Fruit fly (Drosophila melanogaster) whole organism, wandering third instar larva: ENCODE results near the gene CG3164.

Experiments
- Abd-B ChIP-seq: fragments of >200 bp; optimal IDR thresholded peaks from 2 replicates; lab custom pipeline; 2017; ENCODE audit warnings: missing biosample characterization, missing genetic modification characterization
- CG32264 ChIP-seq: fragments of 200-800 bp; sonication (Bioruptor generic); optimal IDR thresholded peaks from 2 replicates; lab custom pipeline; 2016; ENCODE audit warnings: missing biosample characterization, missing genetic modification characterization
- CG9705 ChIP-seq: fragments of 200-800 bp; sonication (Bioruptor generic); optimal IDR thresholded peaks from 2 replicates; lab custom pipeline; 2018; ENCODE audit warnings: missing biosample characterization, mild to moderate bottlenecking, missing genetic modification characterization
- CrebA ChIP-seq: fragments of 200-800 bp; sonication (Bioruptor generic); optimal IDR thresholded peaks from 2 replicates; lab custom pipeline; 2016; ENCODE audit warnings: missing biosample characterization, mild to moderate bottlenecking, missing genetic modification characterization, borderline replicate concordance
- Dfd ChIP-seq: fragments of >200 bp; optimal IDR thresholded peaks from 2 replicates; lab custom pipeline; 2017; ENCODE audit warnings: missing biosample characterization, missing genetic modification characterization
- Dif ChIP-seq: fragments of 200-275, 200-300 bp; sonication (Bioruptor generic); optimal IDR thresholded peaks from 2 replicates; lab custom pipeline; 2018; ENCODE audit warnings: missing biosample characterization, missing genetic modification characterization; ENCODE audit not compliant: partially characterized antibody
- GATAd ChIP-seq: sonication (Bioruptor generic); optimal IDR thresholded peaks from 2 replicates; lab custom pipeline; 2016; ENCODE audit warnings: missing biosample characterization, missing genetic modification characterization
- HLH106 ChIP-seq: fragments of 200-800 bp; optimal IDR thresholded peaks from 3 replicates; lab custom pipeline; 2019; ENCODE audit warnings: missing biosample characterization, mild to moderate bottlenecking, missing genetic modification characterization, moderate library complexity
- Hnf4 ChIP-seq: fragments of 200-800 bp; sonication (Bioruptor generic); optimal IDR thresholded peaks from 2 replicates; lab custom pipeline; 2016; ENCODE audit warnings: missing biosample characterization, mild to moderate bottlenecking, missing genetic modification characterization
- Hr78 ChIP-seq: fragments of >200 bp; optimal IDR thresholded peaks from 2 replicates; lab custom pipeline; 2017; ENCODE audit warnings: missing biosample characterization, missing genetic modification characterization
- Hr83 ChIP-seq: fragments of 200-300 bp; sonication (Bioruptor generic); optimal IDR thresholded peaks from 2 replicates; lab custom pipeline; 2016; ENCODE audit warnings: missing biosample characterization, mild to moderate bottlenecking, missing genetic modification characterization, moderate library complexity; ENCODE audit not compliant: poor library complexity, severe bottlenecking
- Jra ChIP-seq: sonication (Bioruptor generic); optimal IDR thresholded peaks from 2 replicates; lab custom pipeline; 2016; ENCODE audit warnings: missing biosample characterization, missing genetic modification characterization
- Mio ChIP-seq: sonication (Bioruptor generic); optimal IDR thresholded peaks from 2 replicates; lab custom pipeline; 2016; ENCODE audit warnings: missing biosample characterization, missing genetic modification characterization
- Myc ChIP-seq: fragments of >200 bp; optimal IDR thresholded peaks from 2 replicates; lab custom pipeline; 2017
- N ChIP-seq: fragments of >200 bp; optimal IDR thresholded peaks from 2 replicates; lab custom pipeline; 2018; ENCODE audit warnings: missing biosample characterization, missing external identifiers, missing genetic modification characterization
- OdsH ChIP-seq: fragments of 200-800 bp; sonication (Bioruptor generic); optimal IDR thresholded peaks from 2 replicates; lab custom pipeline; 2016; ENCODE audit warnings: missing biosample characterization, mild to moderate bottlenecking, missing genetic modification characterization
- Rel ChIP-seq, 2 experiments: fragments of 200-800 bp; sonication (Bioruptor generic) in 1 of 2; optimal IDR thresholded peaks; 2 replicates in 1 of 2; 3 replicates in 1 of 2; lab custom pipeline; 2016 to 2019; ENCODE audit warnings: mild to moderate bottlenecking in 2 of 2, missing biosample characterization in 2 of 2, missing genetic modification characterization in 2 of 2, moderate library complexity in 1 of 2
- Sp1 ChIP-seq: fragments of 200-800 bp; sonication (Bioruptor generic); optimal IDR thresholded peaks from 3 replicates; lab custom pipeline; 2019; ENCODE audit warnings: missing biosample characterization, mild to moderate bottlenecking, missing genetic modification characterization, moderate library complexity
- Vsx2 ChIP-seq: fragments of 200-300, 225-300 bp; sonication (Bioruptor generic); optimal IDR thresholded peaks from 2 replicates; lab custom pipeline; 2018; ENCODE audit warnings: missing biosample characterization, missing genetic modification characterization; ENCODE audit not compliant: partially characterized antibody
- br ChIP-seq: fragments of 200-800 bp; sonication (Bioruptor generic); optimal IDR thresholded peaks from 2 replicates; lab custom pipeline; 2016; ENCODE audit warnings: missing biosample characterization, missing genetic modification characterization
- brk ChIP-seq: fragments of 200-800 bp; sonication (Bioruptor generic); optimal IDR thresholded peaks from 2 replicates; lab custom pipeline; 2016; ENCODE audit warnings: missing biosample characterization, mild to moderate bottlenecking, missing genetic modification characterization
- dl ChIP-seq, 2 experiments: fragments of 175-275, 200-275 bp in 1 of 2; fragments of 200-275 bp in 1 of 2; sonication (Bioruptor generic); optimal IDR thresholded peaks; lab custom pipeline; 2018; ENCODE audit warnings: mild to moderate bottlenecking in 2 of 2, missing biosample characterization in 2 of 2, missing genetic modification characterization in 2 of 2, moderate library complexity in 2 of 2; ENCODE audit not compliant: partially characterized antibody in 2 of 2, insufficient read depth in 1 of 2
- dmrt93B ChIP-seq: fragments of 200-800 bp; sonication (Bioruptor generic); optimal IDR thresholded peaks from 2 replicates; lab custom pipeline; 2018; ENCODE audit warnings: missing biosample characterization, mild to moderate bottlenecking, missing genetic modification characterization
- dsf ChIP-seq: sonication (Bioruptor generic); optimal IDR thresholded peaks from 2 replicates; lab custom pipeline; 2016; ENCODE audit warnings: missing biosample characterization, missing genetic modification characterization, borderline replicate concordance
- ey ChIP-seq: fragments of 200-800 bp; sonication (Bioruptor generic); optimal IDR thresholded peaks from 2 replicates; lab custom pipeline; 2016; ENCODE audit warnings: missing biosample characterization, missing genetic modification characterization
- foxo ChIP-seq, 2 experiments: fragments of 200-800 bp; sonication (Bioruptor generic); optimal IDR thresholded peaks; 2 replicates in 1 of 2; 3 replicates in 1 of 2; lab custom pipeline; 2016 to 2017; ENCODE audit warnings: missing biosample characterization in 2 of 2, missing genetic modification characterization in 2 of 2
- fru ChIP-seq: fragments of 200-800 bp; sonication (Bioruptor generic); optimal IDR thresholded peaks from 3 replicates; lab custom pipeline; 2016; ENCODE audit warnings: missing biosample characterization, mild to moderate bottlenecking, missing genetic modification characterization
- h ChIP-seq: fragments of 200-800 bp; sonication (Bioruptor generic); optimal IDR thresholded peaks from 3 replicates; lab custom pipeline; 2016; ENCODE audit warnings: missing biosample characterization, mild to moderate bottlenecking, missing genetic modification characterization
- jim ChIP-seq: fragments of 175-275, 200-325 bp; sonication (Bioruptor generic); optimal IDR thresholded peaks from 2 replicates; lab custom pipeline; 2016; ENCODE audit warnings: missing biosample characterization, mild to moderate bottlenecking, missing genetic modification characterization
- lola ChIP-seq: fragments of >200 bp; optimal IDR thresholded peaks from 2 replicates; lab custom pipeline; 2017; ENCODE audit warnings: missing biosample characterization, missing genetic modification characterization
- pan ChIP-seq: fragments of >200 bp; optimal IDR thresholded peaks from 2 replicates; lab custom pipeline; 2017
- psq ChIP-seq: fragments of 200-800 bp; sonication (Bioruptor generic); optimal IDR thresholded peaks from 3 replicates; lab custom pipeline; 2017; ENCODE audit warnings: missing biosample characterization, mild to moderate bottlenecking, missing genetic modification characterization, moderate library complexity
- rgr ChIP-seq: fragments of 200-800 bp; sonication (Bioruptor generic); optimal IDR thresholded peaks from 3 replicates; lab custom pipeline; 2016; ENCODE audit warnings: missing biosample characterization, mild to moderate bottlenecking, missing genetic modification characterization
- sage ChIP-seq: fragments of 200-800 bp; sonication (Bioruptor generic); optimal IDR thresholded peaks from 2 replicates; lab custom pipeline; 2016; ENCODE audit warnings: missing biosample characterization, mild to moderate bottlenecking, missing genetic modification characterization
- sv ChIP-seq: fragments of 200-800 bp; sonication (Bioruptor generic); optimal IDR thresholded peaks from 3 replicates; lab custom pipeline; 2016; ENCODE audit warnings: missing biosample characterization, missing genetic modification characterization
- tai ChIP-seq: sonication (Bioruptor generic); optimal IDR thresholded peaks from 2 replicates; lab custom pipeline; 2016; ENCODE audit warnings: missing biosample characterization, missing genetic modification characterization
- usp ChIP-seq: fragments of >200 bp; optimal IDR thresholded peaks from 2 replicates; lab custom pipeline; 2017; ENCODE audit warnings: missing biosample characterization, missing genetic modification characterization
- woc ChIP-seq: sonication (Bioruptor generic); optimal IDR thresholded peaks from 2 replicates; lab custom pipeline; 2016; ENCODE audit warnings: missing biosample characterization, mild to moderate bottlenecking, missing genetic modification characterization

CG3164 gene

DNA sequence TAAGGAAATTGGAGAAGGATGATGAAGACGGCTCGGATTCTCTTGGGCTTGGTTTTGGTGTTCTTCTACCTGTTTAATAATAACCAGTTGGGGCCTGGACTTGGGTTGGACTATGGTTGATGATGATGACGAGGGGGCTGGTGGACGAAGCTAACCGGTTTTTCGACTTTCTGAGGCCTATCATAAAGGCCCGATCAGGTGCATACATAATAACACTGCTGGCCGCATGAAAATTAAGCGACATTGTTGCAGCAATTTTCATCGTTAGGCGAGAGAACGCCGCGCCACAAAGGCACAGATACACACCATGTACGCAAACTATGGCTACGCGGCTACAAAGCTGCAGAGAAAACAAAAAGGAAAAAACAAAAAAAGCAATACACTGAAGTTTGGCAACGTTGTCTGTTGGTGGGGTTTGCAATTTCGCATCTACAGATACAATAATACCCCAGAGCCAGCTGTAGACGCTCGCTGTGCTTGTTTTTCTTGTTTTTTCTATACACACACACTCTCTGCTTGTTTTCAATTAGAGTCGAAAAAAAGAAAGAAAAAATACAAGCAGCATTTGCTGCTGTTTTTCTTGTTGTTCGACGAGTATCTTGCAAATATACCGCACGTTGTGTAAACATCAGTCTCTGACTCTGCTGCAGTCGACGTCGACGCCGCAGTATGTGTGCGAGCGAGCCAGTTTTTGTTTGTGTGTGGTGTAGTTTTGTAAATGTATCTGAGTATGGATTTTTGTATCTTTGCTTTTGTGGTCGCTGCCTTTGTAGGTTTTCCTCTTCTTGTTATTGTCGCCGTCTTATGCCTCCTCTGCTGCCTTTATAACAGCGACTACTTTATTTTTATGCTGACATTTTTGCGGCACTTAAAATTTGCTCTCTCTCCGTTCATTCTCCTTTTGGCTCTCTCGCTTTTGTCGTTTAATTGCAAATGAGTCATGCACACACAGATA lies 35.8 kb upstream of the CG3164 start:
- TF ChIP-seq jim (GFP tag; lab: Kevin White, UChicago) (peak; percentile 93), Jra (GFP tag; lab: Kevin White, UChicago) (peak; percentile 94), pan (lab: Kevin White, UChicago) (no peak), ey (peak; percentile 49), brk (GFP tag; lab: Kevin White, UChicago) (peak; percentile 98), Dfd (GFP tag; lab: Kevin White, UChicago) (no peak), Myc (lab: Kevin White, UChicago) (no peak), GATAd (no peak), psq (peak; percentile 83), OdsH (GFP tag; lab: Kevin White, UChicago) (peak; percentile 90), Hnf4 (GFP tag; lab: Kevin White, UChicago) (peak; percentile 89), N (no peak), Rel (GFP tag; optimal IDR thresholded peaks at IDR 0.05; lab: Kevin White, UChicago) (peak; percentile 92), Rel (tag; optimal IDR thresholded peaks at IDR 0.05; lab: Kevin White, UChicago) (peak; percentile 82), usp (GFP tag; lab: Kevin White, UChicago) (no peak), CG9705 (GFP tag; lab: Kevin White, UChicago) (peak; percentile 83), foxo (GFP tag; optimal IDR thresholded peaks at IDR 0.05; lab: Kevin White, UChicago) (peak; percentile 74 to 97), Abd-B (GFP tag; lab: Kevin White, UChicago) (no peak), woc (GFP tag; lab: Kevin White, UChicago) (peak; percentile 80), h (GFP tag; lab: Kevin White, UChicago) (peak; percentile 89), CG32264 (GFP tag; lab: Kevin White, UChicago) (peak; percentile 93), dmrt93B (GFP tag; lab: Kevin White, UChicago) (peak; percentile 51), fru (GFP tag; lab: Kevin White, UChicago) (peak; percentile 88), CrebA (GFP tag; lab: Kevin White, UChicago) (peak; percentile 98), Mio (GFP tag; lab: Kevin White, UChicago) (peak; percentile 40), br (GFP tag; lab: Kevin White, UChicago) (peak; percentile 90), Hr83 (GFP tag; lab: Kevin White, UChicago) (peak; percentile 97), Sp1 (GFP tag; lab: Kevin White, UChicago) (peak; percentile 94), Dif (GFP tag; lab: Kevin White, UChicago) (peak; percentile 82), dl (GFP tag; optimal IDR thresholded peaks at IDR 0.05; lab: Kevin White, UChicago; ENCODE audit: insufficient read depth in 1 of 2, partially characterized antibody in 2 of 2) (peak; percentile 57 to 60), sage (GFP tag; lab: Kevin White, UChicago) (peak; percentile 97), sv (GFP tag; lab: Kevin White, UChicago) (peak; percentile 30), rgr (GFP tag; lab: Kevin White, UChicago) (peak; percentile 88), Hr78 (GFP tag; lab: Kevin White, UChicago) (no peak), HLH106 (peak; percentile 62), dsf (GFP tag; lab: Kevin White, UChicago) (peak; percentile 86), tai (GFP tag; lab: Kevin White, UChicago) (peak; percentile 93), lola (GFP tag; lab: Kevin White, UChicago) (no peak), Vsx2 (peak; percentile 76)
